Fruit fly (Drosophila melanogaster) whole organism: ENCODE results near the gene loco.

Source experiments
- CG8478 ChIP-seq: fragments of >200 bp; optimal IDR thresholded peaks from 2 replicates; lab custom pipeline; 2018; ENCODE audit warnings: inconsistent platforms
- Dll ChIP-seq: fragments of >200 bp; optimal IDR thresholded peaks from 2 replicates; lab custom pipeline; 2017
- EcR ChIP-seq, 2 experiments: fragments of >200 bp; optimal IDR thresholded peaks; 2 replicates each; lab custom pipeline; 2017; ENCODE audit warnings: missing biosample characterization in 2 of 2, missing genetic modification characterization in 2 of 2, missing genetic modification reagents in 2 of 2
- pan ChIP-seq: fragments of >200 bp; optimal IDR thresholded peaks from 2 replicates; lab custom pipeline; 2017
- psq ChIP-seq: fragments of >200 bp; optimal IDR thresholded peaks from 2 replicates; lab custom pipeline; 2017
- usp ChIP-seq: fragments of >200 bp; optimal IDR thresholded peaks from 2 replicates; lab custom pipeline; 2017; ENCODE audit warnings: missing biosample characterization, missing genetic modification characterization, mixed read lengths

Gene loco

dm6 chr3R:22639239-22639858 lies at the start of gene loco, which contains the start of gene wake:
TSS of gene loco (minus strand) at chr3R:22639387.
TSS of gene wake (plus strand) at chr3R:22639808.
- TF ChIP-seq usp (GFP tag; lab: Kevin White, UChicago) (no peak), pan (no peak), psq (no peak), CG8478 (lab: Kevin White, UChicago) (no peak), EcR (GFP tag; optimal IDR thresholded peaks at IDR 0.05; lab: Kevin White, UChicago) (no peak), Dll (lab: Kevin White, UChicago) (no peak)

dm6 chr3R:22686336-22686874 lies 47.2 kb upstream of the loco start, which contains the start of the genes Gclm and CG17625:
TSS of gene Gclm (minus strand) at chr3R:22686510.
TSS of gene CG17625 (plus strand) at chr3R:22686849.
- TF ChIP-seq CG8478 (lab: Kevin White, UChicago) (no peak), EcR (GFP tag; optimal IDR thresholded peaks at IDR 0.05; lab: Kevin White, UChicago) (no peak), usp (GFP tag; lab: Kevin White, UChicago) (no peak), psq (no peak), Dll (lab: Kevin White, UChicago) (no peak), pan (no peak)

- no peak for TF ChIP-seq Dll (lab: Kevin White, UChicago)
- no peak for TF ChIP-seq psq
- TF ChIP-seq CG8478 (lab: Kevin White, UChicago), result no peak
- TF ChIP-seq pan, result no peak
- no peak for TF ChIP-seq usp (GFP tag; lab: Kevin White, UChicago)
- no peak for TF ChIP-seq EcR (GFP tag; optimal IDR thresholded peaks at IDR 0.05; lab: Kevin White, UChicago)
Observed at dm6 chr3R:22684948-22685253, 45.7 kb upstream of the loco start.

DNA sequence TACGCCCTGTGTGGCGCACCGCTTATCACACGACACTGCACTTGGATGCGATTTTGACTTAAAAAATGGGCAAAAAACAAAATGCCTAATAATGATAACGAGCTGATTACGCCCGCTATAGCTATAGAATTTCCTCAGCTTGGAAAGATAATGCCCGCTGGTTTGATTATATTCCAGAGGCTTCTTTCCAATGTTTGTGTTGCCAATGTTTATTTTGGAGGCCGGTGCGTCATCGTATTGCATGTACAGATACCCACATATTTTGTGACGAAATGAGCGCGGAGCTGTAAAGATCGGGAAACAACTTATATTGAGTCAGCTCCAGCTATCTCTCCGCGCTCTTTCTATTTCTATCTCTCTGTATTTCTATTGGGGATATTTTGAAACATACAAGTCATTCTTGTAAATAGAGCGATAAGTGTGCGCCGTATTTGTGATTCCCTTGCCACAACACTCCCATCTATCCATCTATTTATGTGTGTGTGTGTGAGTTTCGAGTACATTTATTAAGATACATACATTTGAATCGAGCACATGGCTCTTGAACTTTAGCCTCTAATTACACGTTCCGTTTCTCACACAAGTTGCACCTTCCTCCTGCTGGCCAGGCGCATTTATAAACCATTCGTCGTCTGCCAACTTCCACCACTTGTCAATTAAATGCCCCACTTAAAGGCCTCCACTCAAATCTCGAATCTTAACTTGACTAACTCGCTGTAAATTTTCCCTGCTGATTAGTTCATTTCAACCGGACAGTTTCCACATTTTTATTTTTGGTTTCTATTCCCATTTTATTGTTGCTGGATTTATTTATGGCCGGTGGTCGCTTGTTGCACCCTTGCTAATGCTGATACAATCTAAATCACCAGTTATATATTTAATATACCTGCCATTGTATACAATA lies 45.1 kb upstream of the loco start:
- TF ChIP-seq usp (GFP tag; lab: Kevin White, UChicago) (no peak), EcR (GFP tag; optimal IDR thresholded peaks at IDR 0.05; lab: Kevin White, UChicago) (no peak), CG8478 (lab: Kevin White, UChicago) (no peak), psq (no peak), Dll (lab: Kevin White, UChicago) (no peak), pan (no peak)

DNA sequence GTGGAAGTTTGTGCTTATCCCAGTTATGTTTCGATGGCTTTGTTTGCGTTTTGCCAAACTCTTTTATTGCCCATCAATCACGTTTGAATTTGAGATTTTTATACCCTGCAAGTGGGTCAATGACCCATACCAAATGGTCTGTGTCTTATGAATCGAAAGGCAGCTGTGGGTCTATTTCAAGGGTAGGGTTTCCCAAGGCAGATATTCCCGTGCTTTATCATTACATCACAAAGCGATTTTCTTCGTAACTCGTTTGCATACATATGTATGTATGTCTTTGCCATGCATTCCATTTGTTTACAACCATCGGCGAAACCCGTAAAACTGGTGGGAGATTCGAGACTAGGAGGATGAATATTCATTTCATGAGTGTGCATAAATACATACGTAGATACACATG lies 36.3 kb upstream of the loco start:
- no peak for TF ChIP-seq Dll (lab: Kevin White, UChicago)
- no peak for TF ChIP-seq EcR (GFP tag; optimal IDR thresholded peaks at IDR 0.05; lab: Kevin White, UChicago)
- TF ChIP-seq pan, result no peak
- no peak for TF ChIP-seq psq
- TF ChIP-seq usp (GFP tag; lab: Kevin White, UChicago), result no peak
- no peak for TF ChIP-seq CG8478 (lab: Kevin White, UChicago)

- TF ChIP-seq CG8478 (lab: Kevin White, UChicago) (no peak), psq (no peak), EcR (GFP tag; optimal IDR thresholded peaks at IDR 0.05; lab: Kevin White, UChicago) (no peak), usp (GFP tag; lab: Kevin White, UChicago) (no peak), Dll (lab: Kevin White, UChicago) (no peak), pan (no peak)
Observed at dm6 chr3R:22673528-22673959, 34.4 kb upstream of the loco start.

DNA sequence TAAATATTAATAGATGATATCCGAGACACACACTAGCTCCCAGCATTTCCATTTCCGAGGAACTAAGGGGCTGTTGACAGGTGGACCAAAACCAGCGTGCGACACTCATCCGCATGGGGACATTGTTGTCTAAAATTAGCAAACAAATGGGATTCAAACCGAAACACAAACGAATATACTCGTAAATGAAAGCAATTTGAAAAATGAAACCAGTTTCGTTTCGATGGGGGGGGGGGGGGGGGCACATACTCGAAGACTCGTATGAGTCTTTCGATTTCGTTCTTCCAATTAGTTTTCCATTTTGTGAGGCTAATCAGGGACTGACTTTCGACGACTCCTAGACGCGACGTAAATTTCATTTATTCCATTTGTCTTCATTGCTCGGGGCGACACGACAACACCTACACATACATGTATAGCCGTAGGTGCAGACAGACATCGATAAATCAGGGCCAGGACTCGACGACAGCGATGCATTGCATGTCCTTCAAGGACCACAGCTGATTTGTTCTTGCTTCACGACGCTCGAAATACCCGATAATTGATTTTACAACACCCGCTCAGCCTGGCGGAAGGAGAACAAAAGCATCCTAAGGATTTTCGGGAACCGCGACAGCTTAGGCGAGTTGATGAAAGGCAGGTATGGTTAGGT lies 33.6 kb upstream of the loco start:
- TF ChIP-seq CG8478 (lab: Kevin White, UChicago) (no peak), usp (GFP tag; lab: Kevin White, UChicago) (no peak), psq (no peak), EcR (GFP tag; optimal IDR thresholded peaks at IDR 0.05; lab: Kevin White, UChicago) (no peak), pan (no peak), Dll (lab: Kevin White, UChicago) (no peak)

DNA sequence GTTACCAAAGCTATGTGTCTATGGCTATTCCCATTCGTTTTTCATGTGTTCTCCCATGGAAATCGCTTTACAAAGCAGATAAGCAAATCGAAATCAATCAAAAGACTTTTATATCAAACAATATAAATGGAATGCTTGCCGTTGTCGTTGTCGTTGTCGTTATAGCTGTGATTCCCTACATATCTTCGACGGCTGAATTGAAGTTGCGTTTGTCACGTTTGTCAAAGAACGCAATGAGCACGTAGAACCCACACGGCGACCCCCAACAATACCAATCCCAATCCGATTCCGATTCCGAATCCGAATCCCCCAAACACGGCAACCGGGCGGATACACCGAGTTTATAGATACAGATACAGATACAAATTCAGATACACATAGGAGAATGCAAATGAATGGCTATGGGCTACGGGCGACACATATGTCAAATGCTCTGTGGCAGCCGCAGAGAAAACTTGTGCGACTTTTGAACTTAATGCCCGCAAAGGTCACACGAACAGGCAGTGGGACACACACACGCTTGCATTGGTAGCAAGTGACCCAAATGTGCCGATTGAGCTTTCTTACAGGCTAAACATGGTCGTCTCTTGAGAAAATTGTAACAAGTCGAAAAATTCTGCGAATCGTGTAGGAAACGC lies 30.7 kb upstream of the loco start:
- TF ChIP-seq usp (GFP tag; lab: Kevin White, UChicago) (no peak), psq (no peak), CG8478 (lab: Kevin White, UChicago) (no peak), pan (no peak), Dll (lab: Kevin White, UChicago) (no peak), EcR (GFP tag; optimal IDR thresholded peaks at IDR 0.05; lab: Kevin White, UChicago) (no peak)

dm6 chr3R:22669121-22669520 lies 29.9 kb upstream of the loco start:
- TF ChIP-seq pan, result no peak
- no peak for TF ChIP-seq usp (GFP tag; lab: Kevin White, UChicago)
- TF ChIP-seq EcR (GFP tag; optimal IDR thresholded peaks at IDR 0.05; lab: Kevin White, UChicago), result no peak
- no peak for TF ChIP-seq CG8478 (lab: Kevin White, UChicago)
- TF ChIP-seq Dll (lab: Kevin White, UChicago), result no peak
- no peak for TF ChIP-seq psq

DNA sequence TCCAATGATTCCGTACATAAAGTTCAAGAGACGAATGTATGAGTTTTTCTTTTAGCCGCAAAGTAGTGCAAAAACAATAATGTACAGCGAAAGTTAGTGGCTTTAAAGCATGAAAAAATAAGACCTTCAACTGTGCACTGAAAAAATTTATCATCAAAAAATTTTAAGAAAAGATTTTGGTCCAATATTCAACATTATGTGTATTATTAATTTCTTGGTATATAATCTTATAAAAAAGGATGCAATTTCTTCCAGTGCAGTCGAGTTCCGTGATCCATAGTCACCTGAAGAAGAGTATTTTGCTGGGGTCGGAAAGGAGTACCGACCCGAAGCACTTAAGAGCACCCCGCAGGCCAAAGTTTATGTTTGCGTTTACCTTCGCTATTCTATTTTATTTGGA lies 29.4 kb upstream of the loco start:
- TF ChIP-seq CG8478 (lab: Kevin White, UChicago) (no peak), pan (no peak), EcR (GFP tag; optimal IDR thresholded peaks at IDR 0.05; lab: Kevin White, UChicago) (no peak), psq (no peak), Dll (lab: Kevin White, UChicago) (no peak), usp (GFP tag; lab: Kevin White, UChicago) (no peak)

- no peak for TF ChIP-seq Dll (lab: Kevin White, UChicago)
- no peak for TF ChIP-seq pan
- no peak for TF ChIP-seq CG8478 (lab: Kevin White, UChicago)
- no peak for TF ChIP-seq psq
- TF ChIP-seq usp (GFP tag; lab: Kevin White, UChicago), result no peak
Observed at dm6 chr3R:22667959-22668316, 28.8 kb upstream of the loco start.
